Fruit fly (Drosophila melanogaster) whole organism, embryonic: Measurements from ENCODE around the gene Pka-C3.

Source experiments
- Atf3 ChIP-seq: fragments of 200-800 bp; sonication (Bioruptor generic); optimal IDR thresholded peaks from 3 replicates; lab custom pipeline; 2016; ENCODE audit warnings: missing biosample characterization, missing genetic modification characterization
- Bdp1 ChIP-seq: fragments of 200-800 bp; sonication (Bioruptor generic); optimal IDR thresholded peaks from 3 replicates; lab custom pipeline; 2016; ENCODE audit warnings: missing biosample characterization, missing genetic modification characterization
- CG10959 ChIP-seq: fragments of 200-800 bp; sonication (Bioruptor generic); IDR thresholded peaks from 2 replicates; pipeline ENCODE4 v1.3.6; 2022; ENCODE audit warnings: missing biosample characterization, missing genetic modification characterization
- CG11560 ChIP-seq: fragments of 200-800 bp; sonication (Bioruptor generic); IDR thresholded peaks from 3 replicates; pipeline ENCODE4 v1.3.6; 2022; ENCODE audit warnings: missing biosample characterization, missing genetic modification characterization
- CG12071 ChIP-seq: fragments of 200-800 bp; sonication (Bioruptor generic); optimal IDR thresholded peaks from 3 replicates; lab custom pipeline; 2018; ENCODE audit warnings: missing biosample characterization, mild to moderate bottlenecking, missing genetic modification characterization
- CG12659 ChIP-seq: fragments of 200-800 bp; sonication (Bioruptor generic); optimal IDR thresholded peaks from 3 replicates; lab custom pipeline; 2017; ENCODE audit warnings: mild to moderate bottlenecking, missing biosample characterization, missing genetic modification reagents, missing genetic modification characterization
- CG12942 ChIP-seq: fragments of 200-800 bp; sonication (Bioruptor generic); optimal IDR thresholded peaks from 3 replicates; lab custom pipeline; 2016; ENCODE audit warnings: missing biosample characterization, missing genetic modification characterization
- CG14050 ChIP-seq: fragments of 200-800 bp; sonication (Bioruptor generic); IDR thresholded peaks from 3 replicates; pipeline ENCODE4 v1.3.6; 2022; ENCODE audit warnings: missing biosample characterization, missing genetic modification characterization
- CG15269 ChIP-seq: fragments of 200-800 bp; sonication (Bioruptor generic); optimal IDR thresholded peaks from 2 replicates; lab custom pipeline; 2018; ENCODE audit warnings: missing biosample characterization, mild to moderate bottlenecking, missing genetic modification characterization, moderate library complexity
- CG1647 ChIP-seq: fragments of 200-800 bp; sonication (Bioruptor generic); optimal IDR thresholded peaks from 3 replicates; lab custom pipeline; 2016; ENCODE audit warnings: missing biosample characterization, missing genetic modification characterization
- CG16813 ChIP-seq: fragments of 200-800 bp; sonication (Bioruptor generic); IDR thresholded peaks from 3 replicates; pipeline ENCODE4 v1.3.6; 2022; ENCODE audit warnings: missing biosample characterization, missing genetic modification characterization; ENCODE audit not compliant: partially characterized antibody
- CG1832 ChIP-seq: fragments of 200-800 bp; sonication (Bioruptor generic); optimal IDR thresholded peaks from 2 replicates; lab custom pipeline; 2017; ENCODE audit warnings: missing biosample characterization, mild to moderate bottlenecking, missing genetic modification characterization, inconsistent platforms
- CG18619 ChIP-seq: fragments of 200-800 bp; sonication (Bioruptor generic); optimal IDR thresholded peaks from 3 replicates; lab custom pipeline; 2017; ENCODE audit warnings: missing biosample characterization, mild to moderate bottlenecking, missing genetic modification characterization
- CG18764 ChIP-seq: fragments of 200-800 bp; sonication (Bioruptor generic); optimal IDR thresholded peaks from 3 replicates; lab custom pipeline; 2016; ENCODE audit warnings: missing biosample characterization, missing genetic modification characterization
- CG4360 ChIP-seq: fragments of 200-800 bp; sonication (Bioruptor generic); IDR thresholded peaks from 2 replicates; pipeline ENCODE4 v1.3.6; 2022; ENCODE audit warnings: missing biosample characterization, missing genetic modification characterization
- CG4404 ChIP-seq: fragments of 200-800 bp; sonication (Bioruptor generic); IDR thresholded peaks from 2 replicates; pipeline ENCODE4 v1.3.6; 2022; ENCODE audit warnings: missing biosample characterization, missing genetic modification characterization
- CG4707 ChIP-seq: fragments of 200-800 bp; sonication (Bioruptor generic); optimal IDR thresholded peaks from 2 replicates; lab custom pipeline; 2018; ENCODE audit warnings: missing biosample characterization, mild to moderate bottlenecking, missing genetic modification characterization, moderate library complexity
- CG5245 ChIP-seq: fragments of 200-800 bp; sonication (Bioruptor generic); optimal IDR thresholded peaks from 3 replicates; lab custom pipeline; 2016; ENCODE audit warnings: missing biosample characterization, missing genetic modification characterization
- CG6254 ChIP-seq: fragments of 200-800 bp; sonication (Bioruptor generic); optimal IDR thresholded peaks from 3 replicates; lab custom pipeline; 2017; ENCODE audit warnings: mild to moderate bottlenecking, missing biosample characterization, missing genetic modification reagents, missing genetic modification characterization
- CG7745 ChIP-seq: fragments of 200-800 bp; sonication (Bioruptor generic); optimal IDR thresholded peaks from 2 replicates; lab custom pipeline; 2018; ENCODE audit warnings: missing biosample characterization, mild to moderate bottlenecking, missing genetic modification characterization, moderate library complexity
- CG9437 ChIP-seq: fragments of 200-800 bp; sonication (Bioruptor generic); optimal IDR thresholded peaks from 2 replicates; lab custom pipeline; 2018; ENCODE audit warnings: missing biosample characterization, mild to moderate bottlenecking, missing genetic modification characterization
- Dfd ChIP-seq, 2 experiments: fragments of >200 bp; optimal IDR thresholded peaks; 2 replicates each; lab custom pipeline; 2017; ENCODE audit warnings: missing biosample characterization in 2 of 2, missing genetic modification characterization in 2 of 2
- Gsc ChIP-seq: fragments of 200-800 bp; sonication (Bioruptor generic); IDR thresholded peaks from 2 replicates; pipeline ENCODE4 v1.3.6; 2022; ENCODE audit warnings: missing biosample characterization, missing genetic modification characterization
- Hmr ChIP-seq: fragments of 200-800 bp; sonication (Bioruptor generic); optimal IDR thresholded peaks from 3 replicates; lab custom pipeline; 2017; ENCODE audit warnings: mild to moderate bottlenecking, missing biosample characterization, missing genetic modification reagents, missing genetic modification characterization
- Mrtf ChIP-seq: fragments of 200-800 bp; sonication (Bioruptor generic); IDR thresholded peaks from 3 replicates; pipeline ENCODE4 v1.3.6; 2022; ENCODE audit warnings: missing biosample characterization, missing genetic modification characterization
- NC2α ChIP-seq: fragments of 200-800 bp; sonication (Bioruptor generic); optimal IDR thresholded peaks from 2 replicates; lab custom pipeline; 2016; ENCODE audit warnings: missing biosample characterization, missing genetic modification characterization
- NFAT ChIP-seq: fragments of 200-800 bp; sonication (Bioruptor generic); IDR thresholded peaks from 2 replicates; pipeline ENCODE4 v1.3.6; 2022; ENCODE audit warnings: missing biosample characterization, missing genetic modification characterization
- Oaz ChIP-seq: fragments of 200-800 bp; sonication (Bioruptor generic); IDR thresholded peaks from 2 replicates; pipeline ENCODE4 v1.3.6; 2022; ENCODE audit warnings: missing biosample characterization, missing genetic modification characterization
- Optix ChIP-seq: fragments of 200-800 bp; sonication (Bioruptor generic); IDR thresholded peaks from 3 replicates; pipeline ENCODE4 v1.3.6; 2022; ENCODE audit warnings: missing biosample characterization, missing genetic modification characterization
- PHDP ChIP-seq: fragments of 200-800 bp; sonication (Bioruptor generic); optimal IDR thresholded peaks from 3 replicates; lab custom pipeline; 2018; ENCODE audit warnings: missing biosample characterization, mild to moderate bottlenecking, missing genetic modification characterization, moderate library complexity
- Poxn ChIP-seq: fragments of 200-800 bp; sonication (Bioruptor generic); IDR thresholded peaks from 2 replicates; pipeline ENCODE4 v1.3.6; 2022; ENCODE audit warnings: missing biosample characterization, missing genetic modification characterization
- Ptx1 ChIP-seq: fragments of 200-800 bp; sonication (Bioruptor generic); IDR thresholded peaks from 2 replicates; pipeline ENCODE4 v1.3.6; 2022; ENCODE audit warnings: missing biosample characterization, missing genetic modification characterization
- Sin3A ChIP-seq: fragments of >200 bp; optimal IDR thresholded peaks from 2 replicates; lab custom pipeline; 2018
- ac ChIP-seq: fragments of 200-800 bp; sonication (Bioruptor generic); optimal IDR thresholded peaks from 3 replicates; lab custom pipeline; 2017; ENCODE audit warnings: missing biosample characterization, mild to moderate bottlenecking, missing genetic modification characterization
- ase ChIP-seq: fragments of 200-800 bp; sonication (Bioruptor generic); IDR thresholded peaks from 3 replicates; pipeline ENCODE4 v1.3.6; 2022; ENCODE audit warnings: missing biosample characterization, missing genetic modification characterization
- bowl ChIP-seq: fragments of 200-800 bp; sonication (Bioruptor generic); IDR thresholded peaks from 2 replicates; pipeline ENCODE4 v1.3.6; 2022; ENCODE audit warnings: missing biosample characterization, missing genetic modification characterization
- br ChIP-seq: fragments of >200 bp; optimal IDR thresholded peaks from 2 replicates; lab custom pipeline; 2017
- crp ChIP-seq, 2 experiments: fragments of 200-800 bp; sonication (Bioruptor generic); optimal IDR thresholded peaks; 2 replicates in 1 of 2; 3 replicates in 1 of 2; lab custom pipeline; 2017; ENCODE audit warnings: missing biosample characterization in 2 of 2, missing genetic modification characterization in 2 of 2, mild to moderate bottlenecking in 1 of 2, moderate library complexity in 1 of 2
- dpn ChIP-seq, 2 experiments: fragments of 200-800 bp; sonication (Bioruptor generic); optimal IDR thresholded peaks; 3 replicates each; lab custom pipeline; 2016; ENCODE audit warnings: missing biosample characterization in 2 of 2, missing genetic modification characterization in 2 of 2
- gce ChIP-seq: fragments of 200-800 bp; sonication (Bioruptor generic); IDR thresholded peaks from 3 replicates; pipeline ENCODE4 v1.3.6; 2022; ENCODE audit warnings: missing biosample characterization, missing genetic modification characterization
- h ChIP-seq: fragments of >200 bp; optimal IDR thresholded peaks from 2 replicates; lab custom pipeline; 2017
- lbe ChIP-seq: fragments of 200-800 bp; sonication (Bioruptor generic); optimal IDR thresholded peaks from 2 replicates; lab custom pipeline; 2016; ENCODE audit warnings: missing biosample characterization, mild to moderate bottlenecking, missing genetic modification characterization
- lilli ChIP-seq: fragments of 200-800 bp; sonication (Bioruptor generic); optimal IDR thresholded peaks from 3 replicates; lab custom pipeline; 2016; ENCODE audit warnings: missing biosample characterization, missing genetic modification characterization
- ranshi ChIP-seq: fragments of 200-800 bp; sonication (Bioruptor generic); IDR thresholded peaks from 2 replicates; pipeline ENCODE4 v1.3.6; 2022; ENCODE audit warnings: missing biosample characterization, missing genetic modification characterization
- rib ChIP-seq: fragments of 200-800 bp; sonication (Bioruptor generic); IDR thresholded peaks from 2 replicates; pipeline ENCODE4 v1.3.6; 2022; ENCODE audit warnings: missing biosample characterization, missing genetic modification characterization
- sc ChIP-seq, 3 experiments: fragments of >200 bp in 2 of 3; fragments of 200-800 bp in 1 of 3; sonication (Bioruptor generic) in 1 of 3; optimal IDR thresholded peaks; 2 replicates in 2 of 3; 3 replicates in 1 of 3; lab custom pipeline; 2017; ENCODE audit warnings: mild to moderate bottlenecking in 1 of 3, missing biosample characterization in 1 of 3, missing genetic modification characterization in 1 of 3, missing genetic modification reagents in 1 of 3
- sens-2 ChIP-seq: fragments of 200-800 bp; sonication (Bioruptor generic); IDR thresholded peaks from 2 replicates; pipeline ENCODE4 v1.3.6; 2022; ENCODE audit warnings: missing biosample characterization, missing genetic modification characterization
- slbo ChIP-seq: fragments of 200-800 bp; sonication (Bioruptor generic); IDR thresholded peaks from 2 replicates; pipeline ENCODE4 v1.3.6; 2022; ENCODE audit warnings: missing biosample characterization, missing genetic modification characterization
- slp2 ChIP-seq: fragments of 200-800 bp; sonication (Bioruptor generic); optimal IDR thresholded peaks from 2 replicates; lab custom pipeline; 2016; ENCODE audit warnings: missing biosample characterization, missing genetic modification characterization
- wdn ChIP-seq: fragments of 200-800 bp; sonication (Bioruptor generic); IDR thresholded peaks from 2 replicates; pipeline ENCODE4 v1.3.6; 2022; ENCODE audit warnings: missing biosample characterization, missing genetic modification characterization
- zen ChIP-seq: fragments of 200-800 bp; sonication (Bioruptor generic); optimal IDR thresholded peaks from 3 replicates; lab custom pipeline; 2018; ENCODE audit warnings: missing biosample characterization, mild to moderate bottlenecking, missing genetic modification characterization, moderate library complexity
- zfh2 ChIP-seq: fragments of 200-800 bp; sonication (Bioruptor generic); optimal IDR thresholded peaks from 2 replicates; lab custom pipeline; 2016; ENCODE audit warnings: missing biosample characterization, missing genetic modification characterization

Pka-C3 gene

dm6 chr3L:15940823-15941222, 13.8 kb downstream of the Pka-C3 start (continued):
- peak; percentile 44 for TF ChIP-seq CG4707 (GFP tag; lab: Kevin White, UChicago)
- no peak for TF ChIP-seq h (lab: Kevin White, UChicago)
- peak; percentile 62; the same call in 2 of the 3 replicates for TF ChIP-seq ase
- TF ChIP-seq dpn (GFP tag; optimal IDR thresholded peaks at IDR 0.05; lab: Kevin White, UChicago), result peak; percentile 41 to 61
- peak; percentile 12 for TF ChIP-seq CG12942
- no peak for TF ChIP-seq Dfd (GFP tag; optimal IDR thresholded peaks at IDR 0.05; lab: Kevin White, UChicago)
- no peak for TF ChIP-seq Atf3 (GFP tag; lab: Kevin White, UChicago)
- TF ChIP-seq CG12071, result no peak
- peak; percentile 55; the same call in 1 of the 3 replicates for TF ChIP-seq gce (GFP tag; lab: Robert Waterston, UW)
- peak; percentile 74 for TF ChIP-seq Ptx1
- peak; percentile 32; the same call in 1 of the 2 replicates for TF ChIP-seq CG10959 (GFP tag; lab: Robert Waterston, UW)
- TF ChIP-seq Bdp1 (GFP tag; lab: Kevin White, UChicago), result no peak
- TF ChIP-seq NC2α (GFP tag; lab: Kevin White, UChicago), result no peak
- TF ChIP-seq CG1832 (GFP tag; lab: Kevin White, UChicago), result no peak
- no peak for TF ChIP-seq CG16813
- TF ChIP-seq ranshi (GFP tag; lab: Robert Waterston, UW), result peak; percentile 68
- no peak for TF ChIP-seq CG7745
- TF ChIP-seq CG18619 (GFP tag; lab: Kevin White, UChicago), result no peak
- peak; percentile 38 for TF ChIP-seq CG12659 (GFP tag; lab: Kevin White, UChicago)
- 0 out of 2 replicates have a peak, but pooled peaks have one; percentile 26 for TF ChIP-seq Oaz (GFP tag; lab: Robert Waterston, UW)
- no peak for TF ChIP-seq sc (optimal IDR thresholded peaks at IDR 0.05; lab: Kevin White, UChicago)
- TF ChIP-seq sc (GFP tag; optimal IDR thresholded peaks at IDR 0.05; lab: Kevin White, UChicago), result peak; percentile 65
- no peak for TF ChIP-seq zen
- peak; percentile 35 for TF ChIP-seq CG18764 (GFP tag; lab: Kevin White, UChicago)
- TF ChIP-seq NFAT (GFP tag; lab: Robert Waterston, UW), result 0 out of 2 replicates have a peak, but pooled peaks have one; percentile 17
- TF ChIP-seq CG4360, result no peak
- no peak for TF ChIP-seq zfh2
- no peak for TF ChIP-seq Sin3A
- TF ChIP-seq wdn (GFP tag; lab: Robert Waterston, UW), result no peak
- no peak for TF ChIP-seq CG14050 (GFP tag; lab: Robert Waterston, UW)
- peak; percentile 41 for TF ChIP-seq CG9437 (GFP tag; lab: Kevin White, UChicago)
- peak; percentile 50; the same call in 1 of the 3 replicates for TF ChIP-seq Mrtf
- TF ChIP-seq CG1647 (GFP tag; lab: Kevin White, UChicago), result peak; percentile 56
- TF ChIP-seq slp2 (GFP tag; lab: Kevin White, UChicago), result peak; percentile 26
- peak; percentile 52; the same call in 1 of the 3 replicates for TF ChIP-seq Optix (GFP tag; lab: Robert Waterston, UW)
- no peak for TF ChIP-seq CG4404 (GFP tag; lab: Robert Waterston, UW)
- peak; percentile 66 for TF ChIP-seq CG15269 (tag; lab: Kevin White, UChicago)
- no peak for TF ChIP-seq CG11560 (tag; lab: Robert Waterston, UW)
- TF ChIP-seq crp (GFP tag; optimal IDR thresholded peaks at IDR 0.05; lab: Kevin White, UChicago), result no peak
- TF ChIP-seq Poxn (GFP tag; lab: Robert Waterston, UW), result no peak
- no peak for TF ChIP-seq rib (GFP tag; lab: Robert Waterston, UW)
- peak; percentile 69 for TF ChIP-seq lbe
- peak; percentile 68 for TF ChIP-seq CG5245 (GFP tag; lab: Kevin White, UChicago)
- no peak for TF ChIP-seq br (lab: Kevin White, UChicago)
- TF ChIP-seq Gsc (GFP tag; lab: Robert Waterston, UW), result 0 out of 2 replicates have a peak, but pooled peaks have one; percentile 12
- peak; percentile 70 for TF ChIP-seq slbo (GFP tag; lab: Robert Waterston, UW)
- no peak for TF ChIP-seq bowl
- TF ChIP-seq Hmr, result no peak
- TF ChIP-seq sens-2 (GFP tag; lab: Robert Waterston, UW), result peak; percentile 61
- no peak for TF ChIP-seq ac
- TF ChIP-seq CG6254, result peak; percentile 62
- peak; percentile 44 for TF ChIP-seq lilli (GFP tag; lab: Kevin White, UChicago)
- peak; percentile 67 for TF ChIP-seq PHDP
